Fruit fly (Drosophila melanogaster): ENCODE data around the gene CG3592.

DNA sequence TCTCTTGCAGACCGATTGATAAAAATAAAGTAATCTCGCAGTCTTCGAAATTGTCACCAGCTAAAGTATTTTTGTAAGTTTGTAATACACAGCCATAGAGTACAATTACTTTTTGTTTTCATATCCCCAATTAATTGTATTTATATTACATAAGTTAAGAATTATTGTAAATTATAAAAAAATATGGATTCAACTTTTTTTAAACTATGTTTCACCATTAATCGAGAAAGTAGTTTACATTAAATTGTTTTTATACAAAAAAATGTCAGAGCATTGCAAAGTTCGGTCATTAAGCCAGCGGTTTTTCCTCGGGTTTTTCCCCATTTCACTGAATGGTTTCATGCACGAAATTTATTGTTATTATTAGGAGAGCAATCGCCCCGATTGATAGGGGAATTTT lies 45.4 kb downstream of the CG3592 start:
- TF ChIP-seq CG8478 (optimal IDR thresholded peaks at IDR 0.05): no peak
- no peak for TF ChIP-seq CTCF (optimal IDR thresholded peaks at IDR 0.05)
